Worm (Caenorhabditis elegans) whole organism, young adult: ENCODE data around the gene F41H10.4.
A peak's percentile ranks its signal among the peaks of the same experiment; 100 is the strongest.

Source experiments
- B0336.3 ChIP-seq: fragments of 200-800 bp; sonication (Bioruptor generic); IDR thresholded peaks from 2 replicates; pipeline ENCODE4 v1.3.6; 2022; ENCODE audit warnings: missing genetic modification characterization, missing compliant biosample characterization
- F22D6.2 ChIP-seq: sonication (generic microtip); optimal IDR thresholded peaks from 2 replicates; lab custom pipeline; 2016; ENCODE audit warnings: mild to moderate bottlenecking, missing genetic modification characterization, missing compliant biosample characterization
- F23B12.7 ChIP-seq: sonication (generic microtip); optimal IDR thresholded peaks from 2 replicates; lab custom pipeline; 2017; ENCODE audit warnings: missing genetic modification characterization, mild to moderate bottlenecking, missing compliant biosample characterization, antibody characterized with exemption, moderate library complexity; ENCODE audit not compliant: insufficient read depth
- F33H1.4 ChIP-seq: fragments of 200-800 bp; sonication (Bioruptor generic); IDR thresholded peaks from 2 replicates; pipeline ENCODE4 v1.3.6; 2022; ENCODE audit warnings: missing genetic modification reagents, missing genetic modification characterization, missing compliant biosample characterization
- K11D2.4 ChIP-seq: fragments of 200-800 bp; sonication (Bioruptor generic); IDR thresholded peaks from 2 replicates; pipeline ENCODE4 v1.3.6; 2022; ENCODE audit warnings: missing genetic modification reagents, missing genetic modification characterization, missing compliant biosample characterization
- K12H6.12 ChIP-seq: fragments of 200-800 bp; sonication (Bioruptor generic); optimal IDR thresholded peaks from 2 replicates; lab custom pipeline; 2018; ENCODE audit warnings: mild to moderate bottlenecking, missing genetic modification characterization, missing compliant biosample characterization
- Y67H2A.10 ChIP-seq: fragments of 200-800 bp; sonication (Bioruptor generic); conservative IDR thresholded peaks from 2 replicates; pipeline ENCODE4 v1.3.6; 2022; ENCODE audit warnings: missing genetic modification reagents, missing genetic modification characterization, missing compliant biosample characterization
- ZK185.1 ChIP-seq: sonication (generic microtip); optimal IDR thresholded peaks from 2 replicates; lab custom pipeline; 2016; ENCODE audit warnings: mild to moderate bottlenecking, missing genetic modification characterization, missing compliant biosample characterization; ENCODE audit not compliant: poor library complexity, severe bottlenecking
- atf-7 ChIP-seq: sonication (generic microtip); optimal IDR thresholded peaks from 2 replicates; lab custom pipeline; 2017; ENCODE audit warnings: mild to moderate bottlenecking, missing genetic modification characterization, missing compliant biosample characterization
- athp-1 ChIP-seq: sonication (generic microtip); optimal IDR thresholded peaks from 2 replicates; lab custom pipeline; 2017; ENCODE audit warnings: mild to moderate bottlenecking, missing genetic modification characterization, missing compliant biosample characterization
- attf-5 ChIP-seq: fragments of 200-800 bp; sonication (Bioruptor generic); optimal IDR thresholded peaks from 2 replicates; lab custom pipeline; 2018; ENCODE audit warnings: mild to moderate bottlenecking, missing genetic modification characterization, missing compliant biosample characterization
- bed-1 ChIP-seq: fragments of 200-800 bp; sonication (Bioruptor generic); IDR thresholded peaks from 2 replicates; pipeline ENCODE4 v1.3.6; 2022; ENCODE audit warnings: missing genetic modification reagents, missing genetic modification characterization, missing compliant biosample characterization
- cebp-1 ChIP-seq, 2 experiments: fragments of 200-800 bp in 1 of 2; sonication (Bioruptor generic) in 1 of 2; sonication (generic microtip) in 1 of 2; IDR thresholded peaks in 1 of 2; optimal IDR thresholded peaks in 1 of 2; 2 replicates each; pipeline versions ENCODE4 v1.3.6 to Lab custom; 2017 to 2022; ENCODE audit warnings: missing compliant biosample characterization in 2 of 2, missing genetic modification characterization in 2 of 2, mild to moderate bottlenecking in 1 of 2, missing genetic modification reagents in 1 of 2, moderate library complexity in 1 of 2
- ceh-100 ChIP-seq: fragments of 200-800 bp; sonication (Bioruptor generic); IDR thresholded peaks from 2 replicates; pipeline ENCODE4 v1.3.6; 2022; ENCODE audit warnings: missing genetic modification reagents, missing genetic modification characterization, missing compliant biosample characterization
- ceh-27 ChIP-seq: fragments of 200-800 bp; sonication (Bioruptor generic); optimal IDR thresholded peaks from 2 replicates; lab custom pipeline; 2018; ENCODE audit warnings: mild to moderate bottlenecking, missing genetic modification characterization, moderate library complexity, missing compliant biosample characterization
- ceh-91 ChIP-seq: fragments of 200-800 bp; sonication (Bioruptor generic); IDR thresholded peaks from 2 replicates; pipeline ENCODE4 v1.3.6; 2022; ENCODE audit warnings: missing genetic modification reagents, missing genetic modification characterization, missing compliant biosample characterization
- dox-1 ChIP-seq: fragments of 200-800 bp; sonication (Bioruptor generic); IDR thresholded peaks from 2 replicates; pipeline ENCODE4 v1.3.6; 2022; ENCODE audit warnings: missing genetic modification reagents, missing genetic modification characterization, missing compliant biosample characterization
- dpl-1 ChIP-seq: fragments of 150-350 bp; optimal IDR thresholded peaks from 2 replicates; lab custom pipeline; 2014; ENCODE audit warnings: missing biosample characterization, missing genetic modification reagents, missing genetic modification characterization
- efl-1 ChIP-seq: fragments of 150-350 bp; optimal IDR thresholded peaks from 2 replicates; lab custom pipeline; 2014; ENCODE audit warnings: missing biosample characterization, missing genetic modification reagents, missing genetic modification characterization
- egl-44 ChIP-seq: fragments of 200-800 bp; sonication (Bioruptor generic); IDR thresholded peaks from 2 replicates; pipeline ENCODE4 v1.3.6; 2022; ENCODE audit warnings: missing genetic modification reagents, missing genetic modification characterization, missing compliant biosample characterization
- ekl-4 ChIP-seq: fragments of 200-800 bp; sonication (Bioruptor generic); IDR thresholded peaks from 2 replicates; pipeline ENCODE4 v1.3.6; 2022; ENCODE audit warnings: missing genetic modification reagents, missing genetic modification characterization, missing compliant biosample characterization
- hmg-20 ChIP-seq: fragments of 200-800 bp; sonication (Bioruptor generic); IDR thresholded peaks from 2 replicates; pipeline ENCODE4 v1.3.6; 2022; ENCODE audit warnings: missing genetic modification reagents, missing genetic modification characterization, missing compliant biosample characterization
- let-607 ChIP-seq, 2 experiments: fragments of 200-800 bp in 1 of 2; sonication (Bioruptor generic) in 1 of 2; sonication (generic microtip) in 1 of 2; optimal IDR thresholded peaks; 2 replicates each; lab custom pipeline; 2016 to 2018; ENCODE audit warnings: mild to moderate bottlenecking in 2 of 2, missing compliant biosample characterization in 2 of 2, missing genetic modification characterization in 2 of 2, moderate library complexity in 2 of 2, missing genotype in 1 of 2
- lin-35 ChIP-seq, 3 experiments: fragments of 150-350 bp in 2 of 3; sonication (generic microtip) in 1 of 3; optimal IDR thresholded peaks; 2 replicates each; lab custom pipeline; 2014 to 2018; ENCODE audit warnings: missing biosample characterization in 3 of 3, missing genetic modification characterization in 3 of 3, missing genetic modification reagents in 3 of 3
- lin-40 ChIP-seq: sonication (generic microtip); optimal IDR thresholded peaks from 2 replicates; lab custom pipeline; 2016; ENCODE audit warnings: missing genetic modification characterization, mild to moderate bottlenecking, missing compliant biosample characterization, missing genotype, missing genetic modification reagents
- lin-54 ChIP-seq: fragments of 200-800 bp; sonication (Bioruptor generic); optimal IDR thresholded peaks from 2 replicates; lab custom pipeline; 2018; ENCODE audit warnings: mild to moderate bottlenecking, missing genetic modification characterization, missing compliant biosample characterization
- lir-1 ChIP-seq: fragments of 200-800 bp; sonication (Bioruptor generic); conservative IDR thresholded peaks from 2 replicates; pipeline ENCODE4 v1.3.6; 2022; ENCODE audit warnings: missing genetic modification reagents, missing genetic modification characterization, missing compliant biosample characterization
- lsl-1 ChIP-seq: fragments of 200-800 bp; sonication (Bioruptor generic); optimal IDR thresholded peaks from 2 replicates; lab custom pipeline; 2018; ENCODE audit warnings: mild to moderate bottlenecking, missing genetic modification characterization, moderate library complexity, missing compliant biosample characterization
- lsy-27 ChIP-seq: sonication (generic microtip); optimal IDR thresholded peaks from 2 replicates; lab custom pipeline; 2017; ENCODE audit warnings: missing genetic modification characterization, mild to moderate bottlenecking, missing compliant biosample characterization, antibody characterized with exemption, missing genotype, borderline replicate concordance; ENCODE audit not compliant: insufficient read depth
- madf-10 ChIP-seq: sonication (generic microtip); optimal IDR thresholded peaks from 2 replicates; lab custom pipeline; 2016; ENCODE audit warnings: mild to moderate bottlenecking, missing genetic modification characterization, missing compliant biosample characterization
- madf-6 ChIP-seq: fragments of 200-800 bp; sonication (Bioruptor generic); IDR thresholded peaks from 2 replicates; pipeline ENCODE4 v1.3.6; 2022; ENCODE audit warnings: missing genetic modification reagents, missing genetic modification characterization, missing compliant biosample characterization
- mcd-1 ChIP-seq: fragments of 200-800 bp; sonication (Bioruptor generic); IDR thresholded peaks from 2 replicates; pipeline ENCODE4 v1.3.6; 2022; ENCODE audit warnings: missing genetic modification reagents, missing genetic modification characterization, missing compliant biosample characterization
- nfyb-1 ChIP-seq: fragments of 200-800 bp; sonication (Bioruptor generic); IDR thresholded peaks from 2 replicates; pipeline ENCODE4 v1.3.6; 2022; ENCODE audit warnings: missing genetic modification reagents, missing genetic modification characterization, missing compliant biosample characterization
- nhr-90 ChIP-seq: sonication (generic microtip); optimal IDR thresholded peaks from 2 replicates; lab custom pipeline; 2016; ENCODE audit warnings: missing genotype, mild to moderate bottlenecking, missing genetic modification characterization, missing compliant biosample characterization
- pbrm-1 ChIP-seq: fragments of 200-800 bp; sonication (Bioruptor generic); IDR thresholded peaks from 2 replicates; pipeline ENCODE4 v1.3.6; 2022; ENCODE audit warnings: missing genetic modification reagents, missing genetic modification characterization, missing compliant biosample characterization
- sdz-38 ChIP-seq: sonication (generic microtip); optimal IDR thresholded peaks from 2 replicates; lab custom pipeline; 2016; ENCODE audit warnings: missing genotype, missing genetic modification characterization, missing compliant biosample characterization
- snpc-1.1 ChIP-seq: sonication (generic microtip); optimal IDR thresholded peaks from 2 replicates; lab custom pipeline; 2017; ENCODE audit warnings: missing genetic modification characterization, mild to moderate bottlenecking, missing compliant biosample characterization, antibody characterized with exemption, moderate library complexity, missing genotype, missing genetic modification reagents; ENCODE audit not compliant: insufficient read depth
- snpc-3.4 ChIP-seq: sonication (generic microtip); optimal IDR thresholded peaks from 2 replicates; lab custom pipeline; 2017; ENCODE audit warnings: missing genetic modification characterization, mild to moderate bottlenecking, missing compliant biosample characterization, antibody characterized with exemption, moderate library complexity, missing genotype, missing genetic modification reagents
- snpc-4 ChIP-seq, 5 experiments: fragments of 150-350 bp in 1 of 5; sonication (generic microtip) in 4 of 5; optimal IDR thresholded peaks; 2 replicates each; lab custom pipeline; 2014 to 2018; ENCODE audit warnings: missing genetic modification characterization in 5 of 5, missing biosample characterization in 3 of 5, antibody characterized with exemption in 2 of 5, mild to moderate bottlenecking in 2 of 5, missing compliant biosample characterization in 2 of 5, missing genotype in 2 of 5, moderate library complexity in 2 of 5, missing genetic modification reagents in 1 of 5
- sptf-2 ChIP-seq: fragments of 200-800 bp; sonication (Bioruptor generic); optimal IDR thresholded peaks from 2 replicates; lab custom pipeline; 2018; ENCODE audit warnings: mild to moderate bottlenecking, missing genetic modification characterization, missing compliant biosample characterization
- tbp1 ChIP-seq: fragments of 200-800 bp; sonication (Bioruptor generic); optimal IDR thresholded peaks from 2 replicates; lab custom pipeline; 2018; ENCODE audit warnings: mild to moderate bottlenecking, missing genetic modification characterization, missing compliant biosample characterization
- unc-130 ChIP-seq: sonication (generic microtip); optimal IDR thresholded peaks from 2 replicates; lab custom pipeline; 2016; ENCODE audit warnings: missing genetic modification reagents, missing genetic modification characterization, missing compliant biosample characterization
- ztf-18 ChIP-seq: sonication (generic microtip); optimal IDR thresholded peaks from 2 replicates; lab custom pipeline; 2016; ENCODE audit warnings: missing genotype, mild to moderate bottlenecking, missing genetic modification characterization, missing compliant biosample characterization
- ztf-26 ChIP-seq: sonication (generic microtip); optimal IDR thresholded peaks from 2 replicates; lab custom pipeline; 2017; ENCODE audit warnings: missing genetic modification characterization, missing compliant biosample characterization
- ztf-28 ChIP-seq: fragments of 200-800 bp; sonication (Bioruptor generic); IDR thresholded peaks from 2 replicates; pipeline ENCODE4 v1.3.6; 2022; ENCODE audit warnings: missing genetic modification reagents, missing genetic modification characterization, missing compliant biosample characterization

The F41H10.4 gene

DNA sequence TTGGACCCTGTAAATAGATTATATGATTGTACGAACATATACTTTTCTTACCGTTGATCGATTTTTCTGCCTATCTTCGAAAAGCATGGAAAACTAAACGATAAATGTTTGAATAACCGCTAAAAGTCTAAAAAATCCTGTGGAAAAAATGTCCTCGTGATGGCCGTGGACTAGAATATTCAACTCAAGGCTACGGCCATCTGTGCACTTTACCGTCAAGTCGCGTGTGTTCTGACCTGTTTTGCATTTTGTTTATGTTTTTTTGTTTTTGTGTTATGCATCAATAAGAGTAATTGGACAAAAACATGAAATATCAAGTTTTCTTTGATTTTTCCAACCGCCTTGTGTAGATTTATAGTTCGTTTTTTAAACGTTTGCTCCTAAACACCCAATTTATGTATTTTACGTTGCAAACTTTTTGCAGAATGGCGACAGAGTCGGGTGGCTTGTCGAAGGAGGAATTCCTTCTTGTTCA, at the start of gene F41H10.4, which contains the start of gene hda-6:
TSS of gene F41H10.4 (plus strand) at position 425 of the 475 bp plus-strand sequence.
TSS of gene hda-6 (minus strand) at position 172 of the 475 bp plus-strand sequence.
- TF ChIP-seq madf-10 (tag; lab: Kevin White, UChicago) (peak; percentile 12), F23B12.7 (peak; percentile 4), cebp-1 (GFP tag; IDR thresholded peaks at IDR 0.05; lab: Robert Waterston, UW) (no peak), cebp-1 (tag; optimal IDR thresholded peaks at IDR 0.05; lab: Kevin White, UChicago) (peak; percentile 57), ztf-28 (no peak), let-607 (tag; optimal IDR thresholded peaks at IDR 0.05; lab: Kevin White, UChicago) (peak in 1 of 2 experiments; percentile 9), atf-7 (no peak), ceh-27 (GFP tag; lab: Kevin White, UChicago) (peak; percentile 92), snpc-1.1 (tag; lab: Kevin White, UChicago) (peak; percentile 65), ZK185.1 (tag; lab: Kevin White, UChicago) (peak; percentile 88), nhr-90 (tag; lab: Kevin White, UChicago) (no peak), snpc-3.4 (peak; percentile 78), attf-5 (GFP tag; lab: Kevin White, UChicago) (peak; percentile 86), Y67H2A.10 (GFP tag; lab: Robert Waterston, UW) (no peak), ekl-4 (GFP tag; lab: Robert Waterston, UW) (peak; percentile 55; the same call in 1 of the 2 replicates), bed-1 (GFP tag; lab: Robert Waterston, UW) (no peak), dox-1 (GFP tag; lab: Robert Waterston, UW) (peak; percentile 84), lsy-27 (tag; lab: Kevin White, UChicago) (peak; percentile 4), madf-6 (peak; percentile 59; the same call in 1 of the 2 replicates), ceh-100 (GFP tag; lab: Robert Waterston, UW) (0 out of 2 replicates have a peak, but pooled peaks have one; percentile 11), ztf-26 (no peak), F22D6.2 (tag; lab: Kevin White, UChicago) (no peak), egl-44 (GFP tag; lab: Robert Waterston, UW) (no peak), lin-54 (GFP tag; lab: Kevin White, UChicago) (peak; percentile 71), sdz-38 (tag; lab: Kevin White, UChicago) (no peak), lsl-1 (peak; percentile 54), snpc-4 (GFP tag; optimal IDR thresholded peaks at IDR 0.05; lab: Kevin White, UChicago) (no peak), snpc-4 (tag; optimal IDR thresholded peaks at IDR 0.05; lab: Kevin White, UChicago) (peak; percentile 33 to 86 (median 68)), F33H1.4 (GFP tag; lab: Robert Waterston, UW) (peak; percentile 44), athp-1 (tag; lab: Kevin White, UChicago) (peak; percentile 64), unc-130 (peak; percentile 55), nfyb-1 (GFP tag; lab: Robert Waterston, UW) (peak; percentile 40; the same call in 1 of the 2 replicates), efl-1 (GFP tag; lab: Kevin White, UChicago) (peak; percentile 34), mcd-1 (peak; percentile 77), hmg-20 (GFP tag; lab: Robert Waterston, UW) (no peak), tbp1 (GFP tag; lab: Kevin White, UChicago) (peak; percentile 56), pbrm-1 (GFP tag; lab: Robert Waterston, UW) (peak; percentile 31; the same call in 1 of the 2 replicates), ztf-18 (tag; lab: Kevin White, UChicago) (peak; percentile 39), B0336.3 (0 out of 2 replicates have a peak, but pooled peaks have one; percentile 31), dpl-1 (peak; percentile 3), lir-1 (GFP tag; lab: Robert Waterston, UW) (no peak), lin-35 (GFP tag; optimal IDR thresholded peaks at IDR 0.05; lab: Kevin White, UChicago) (no peak), K11D2.4 (0 out of 2 replicates have a peak, but pooled peaks have one; percentile 13), ceh-91 (GFP tag; lab: Robert Waterston, UW) (0 out of 2 replicates have a peak, but pooled peaks have one; percentile 8), lin-40 (tag; lab: Kevin White, UChicago) (peak; percentile 51), K12H6.12 (tag; lab: Kevin White, UChicago) (peak; percentile 24), sptf-2 (GFP tag; lab: Kevin White, UChicago) (no peak)
